Fruit fly (Drosophila melanogaster): ENCODE data around the gene twf.
A peak's percentile ranks its signal among the peaks of the same experiment; 100 is the strongest.

twf gene

dm6 chr3R:14107597-14107996, 14.9 kb upstream of the twf start:
- TF ChIP-seq CG6276 (GFP tag; optimal IDR thresholded peaks at IDR 0.05): no peak
- TF ChIP-seq CG16779 (tag; optimal IDR thresholded peaks at IDR 0.05): no peak
- no peak for TF ChIP-seq net (GFP tag; optimal IDR thresholded peaks at IDR 0.05)
- TF ChIP-seq cyc (GFP tag; optimal IDR thresholded peaks at IDR 0.05): no peak
- TF ChIP-seq CG3919 (GFP tag; optimal IDR thresholded peaks at IDR 0.05): no peak
- TF ChIP-seq Blimp-1 (GFP tag; optimal IDR thresholded peaks at IDR 0.05): no peak
- TF ChIP-seq CG34406 (GFP tag; optimal IDR thresholded peaks at IDR 0.05): no peak
- no peak for TF ChIP-seq CG8319 (GFP tag; optimal IDR thresholded peaks at IDR 0.05)
- TF ChIP-seq Sox14 (GFP tag; optimal IDR thresholded peaks at IDR 0.05): no peak
- TF ChIP-seq Eip75B (GFP tag; optimal IDR thresholded peaks at IDR 0.05): no peak
- no peak for TF ChIP-seq Ets21C (GFP tag; optimal IDR thresholded peaks at IDR 0.05)
- no peak for TF ChIP-seq Hr39 (GFP tag; optimal IDR thresholded peaks at IDR 0.05)
- no peak for TF ChIP-seq Hr4 (GFP tag; optimal IDR thresholded peaks at IDR 0.05)

dm6 chr3R:14108158-14108921, 14.1 kb upstream of the twf start, which contains the start of gene CG12402:
Gene CG12402, minus strand, starts transcription at chr3R:14108321.
- TF ChIP-seq fd59A (GFP tag; optimal IDR thresholded peaks at IDR 0.05) (peak; percentile 18), CG8319 (GFP tag; optimal IDR thresholded peaks at IDR 0.05) (no peak), CG31627 (GFP tag; optimal IDR thresholded peaks at IDR 0.05) (no peak), Sox102F (GFP tag; optimal IDR thresholded peaks at IDR 0.05) (peak; percentile 26), OdsH (GFP tag; optimal IDR thresholded peaks at IDR 0.05) (peak; percentile 6), Blimp-1 (GFP tag; optimal IDR thresholded peaks at IDR 0.05) (no peak), Gug (GFP tag; IDR thresholded peaks at IDR 0.05) (peak; percentile 50), spab (GFP tag; optimal IDR thresholded peaks at IDR 0.05) (peak; percentile 24), CG3919 (GFP tag; optimal IDR thresholded peaks at IDR 0.05) (peak; percentile 60), CG16779 (tag; optimal IDR thresholded peaks at IDR 0.05) (peak; percentile 11), dsx (GFP tag; optimal IDR thresholded peaks at IDR 0.05; ENCODE audit: poor library complexity, severe bottlenecking) (no peak), CG9139 (GFP tag; optimal IDR thresholded peaks at IDR 0.05) (no peak), achi (GFP tag; optimal IDR thresholded peaks at IDR 0.05) (peak; percentile 34), Smox (GFP tag; optimal IDR thresholded peaks at IDR 0.05) (no peak), Hr39 (GFP tag; optimal IDR thresholded peaks at IDR 0.05) (peak; percentile 58), CG11294 (GFP tag; IDR thresholded peaks at IDR 0.05) (peak; percentile 51), CG6163 (GFP tag; IDR thresholded peaks at IDR 0.05) (peak; percentile 57; the same call in 1 of the 3 replicates), CG6276 (GFP tag; optimal IDR thresholded peaks at IDR 0.05) (peak; percentile 43), Met (GFP tag; optimal IDR thresholded peaks at IDR 0.05) (no peak), CG4318 (GFP tag; optimal IDR thresholded peaks at IDR 0.05) (no peak), CG34406 (GFP tag; optimal IDR thresholded peaks at IDR 0.05) (peak; percentile 17), cyc (GFP tag; optimal IDR thresholded peaks at IDR 0.05) (no peak), CG3032 (tag; optimal IDR thresholded peaks at IDR 0.05) (no peak), ss (GFP tag; optimal IDR thresholded peaks at IDR 0.05) (peak in 1 of 2 experiments; percentile 35), CG10669 (GFP tag; optimal IDR thresholded peaks at IDR 0.05) (peak; percentile 35), topi (GFP tag; optimal IDR thresholded peaks at IDR 0.05) (no peak), net (GFP tag; optimal IDR thresholded peaks at IDR 0.05) (peak; percentile 45), CG11902 (GFP tag; optimal IDR thresholded peaks at IDR 0.05) (no peak), svp (GFP tag) (no peak), fd85E (GFP tag; optimal IDR thresholded peaks at IDR 0.05) (no peak), Hr38 (GFP tag; optimal IDR thresholded peaks at IDR 0.05) (no peak), CG7368 (GFP tag; optimal IDR thresholded peaks at IDR 0.05) (peak; percentile 23), Lpt (GFP tag; optimal IDR thresholded peaks at IDR 0.05) (peak; percentile 14), Sox15 (GFP tag; optimal IDR thresholded peaks at IDR 0.05) (no peak), CG8119 (GFP tag; IDR thresholded peaks at IDR 0.05) (peak; percentile 53), salr (GFP tag; optimal IDR thresholded peaks at IDR 0.05) (no peak), CG32006 (GFP tag; optimal IDR thresholded peaks at IDR 0.05) (peak; percentile 35), CG10631 (GFP tag; optimal IDR thresholded peaks at IDR 0.05) (peak; percentile 37), vri (GFP tag; optimal IDR thresholded peaks at IDR 0.05) (peak; percentile 64), acj6 (GFP tag; optimal IDR thresholded peaks at IDR 0.05) (peak; percentile 19), CG6854 (GFP tag; optimal IDR thresholded peaks at IDR 0.05) (no peak), CG15336 (GFP tag; IDR thresholded peaks at IDR 0.05) (peak; percentile 60; the same call in 1 of the 2 replicates), Eip93F (GFP tag; optimal IDR thresholded peaks at IDR 0.05) (no peak), Eip75B (GFP tag; optimal IDR thresholded peaks at IDR 0.05) (peak; percentile 85)

Measured in whole organism, prepupa.